Worm (Caenorhabditis elegans): ENCODE results near the gene T04F8.7.

Gene T04F8.7

DNA sequence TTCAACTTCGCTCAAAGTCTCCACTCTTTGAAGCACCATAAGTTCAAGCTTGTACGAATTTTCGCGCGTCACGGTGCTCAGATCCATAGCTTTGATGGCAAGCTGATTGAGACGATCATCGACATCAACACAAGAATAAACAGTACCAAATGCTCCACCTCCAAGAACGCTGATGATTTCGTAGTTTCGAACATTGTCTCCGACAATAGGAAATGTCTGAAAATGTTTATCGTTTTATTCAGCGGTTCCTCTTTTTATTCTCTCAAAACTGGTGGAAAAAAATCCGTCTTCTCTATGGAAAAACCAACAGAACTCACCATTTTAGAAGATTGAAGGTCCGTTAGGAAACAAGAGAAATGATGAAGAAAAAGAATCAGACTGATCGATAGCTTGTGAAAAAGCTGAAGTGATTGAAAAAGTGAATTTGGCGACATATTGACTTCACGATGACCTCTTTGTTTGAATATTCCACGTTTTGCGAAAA, 7.1 kb upstream of the T04F8.7 start, which contains the start of gene C44C10.7:
Gene C44C10.7 (minus strand): TSS at position 434 of the 484 bp plus-strand sequence.
- TF ChIP-seq unc-62 (GFP tag; optimal IDR thresholded peaks at IDR 0.05), result no peak

DNA sequence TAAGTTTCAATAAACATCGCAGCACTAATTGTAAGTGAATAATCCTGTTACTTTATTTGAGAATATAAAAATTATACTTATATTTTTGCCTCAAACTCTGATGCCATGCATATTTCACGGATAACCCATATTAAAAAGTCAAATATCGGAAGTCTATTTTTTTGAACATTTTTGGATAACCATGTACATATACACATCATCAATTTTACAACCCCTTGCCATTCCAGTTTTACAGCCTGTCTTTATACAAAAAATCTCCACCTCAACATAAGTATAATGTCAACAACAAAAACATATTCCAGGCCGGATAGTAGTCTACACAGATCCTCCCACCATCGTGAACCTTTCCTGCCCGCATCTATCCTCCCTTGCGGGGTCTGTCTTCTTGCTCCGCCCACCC, 3.5 kb upstream of the T04F8.7 start, which contains the start of gene hnd-1:
Gene hnd-1 (plus strand): TSS at position 301 of the 400 bp plus-strand sequence.
- TF ChIP-seq unc-62 (GFP tag; optimal IDR thresholded peaks at IDR 0.05), result no peak

DNA sequence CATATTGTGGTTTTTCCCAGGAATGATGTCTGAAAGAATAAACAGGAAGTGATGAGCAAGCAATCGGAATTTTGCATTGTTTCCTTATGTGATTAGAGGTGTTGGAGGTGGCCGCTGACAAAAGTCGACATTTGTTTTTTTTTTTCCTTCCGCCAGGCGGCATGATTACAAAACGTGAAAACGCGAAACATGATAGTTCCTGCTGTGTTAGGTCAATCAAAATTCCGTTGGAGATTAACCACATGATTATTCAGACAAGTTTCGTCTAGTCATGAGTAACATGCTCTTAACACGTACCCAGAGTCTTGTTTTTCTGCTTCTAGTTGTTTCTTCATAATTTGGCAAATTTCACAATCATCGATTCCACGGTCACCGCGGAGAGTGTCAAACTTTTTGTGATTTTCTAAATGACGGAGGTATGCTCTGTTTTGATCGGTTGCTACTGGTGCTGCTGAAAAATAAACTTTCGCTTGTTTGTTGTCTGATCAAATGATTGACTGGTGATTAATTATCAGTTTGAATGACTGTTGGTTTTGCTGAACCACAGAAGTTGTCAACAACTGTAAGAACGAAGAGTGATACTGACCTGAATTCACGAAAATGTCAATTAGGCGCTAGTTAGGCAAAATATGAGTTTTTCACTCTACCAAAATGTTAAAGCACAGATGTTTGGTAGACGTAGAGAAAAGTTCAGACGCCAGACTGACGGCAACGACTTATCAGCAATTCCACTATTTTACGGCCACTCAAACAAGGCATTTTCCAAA, 1.4 kb downstream of the T04F8.7 start:
- TF ChIP-seq unc-62 (GFP tag; optimal IDR thresholded peaks at IDR 0.05), result no peak

DNA sequence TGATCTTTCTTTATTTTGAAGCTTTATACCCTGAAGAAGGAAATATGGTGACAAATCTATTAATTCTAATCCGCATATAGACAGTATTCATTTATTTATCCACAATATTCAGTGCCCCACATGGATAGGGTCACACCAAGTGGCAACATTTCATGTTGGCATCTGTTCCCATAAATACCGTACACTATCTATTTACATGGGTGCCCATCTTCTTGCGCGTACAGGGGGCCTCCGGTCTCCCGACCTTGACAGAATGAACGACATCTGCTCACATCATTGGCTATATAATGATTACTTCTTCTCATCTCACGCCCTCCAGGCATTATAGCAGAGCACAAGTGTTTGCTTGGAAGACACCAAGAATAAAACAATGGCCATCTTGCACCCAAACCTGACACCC, 5.2 kb downstream of the T04F8.7 start:
- no peak for TF ChIP-seq unc-62 (GFP tag; optimal IDR thresholded peaks at IDR 0.05)

DNA sequence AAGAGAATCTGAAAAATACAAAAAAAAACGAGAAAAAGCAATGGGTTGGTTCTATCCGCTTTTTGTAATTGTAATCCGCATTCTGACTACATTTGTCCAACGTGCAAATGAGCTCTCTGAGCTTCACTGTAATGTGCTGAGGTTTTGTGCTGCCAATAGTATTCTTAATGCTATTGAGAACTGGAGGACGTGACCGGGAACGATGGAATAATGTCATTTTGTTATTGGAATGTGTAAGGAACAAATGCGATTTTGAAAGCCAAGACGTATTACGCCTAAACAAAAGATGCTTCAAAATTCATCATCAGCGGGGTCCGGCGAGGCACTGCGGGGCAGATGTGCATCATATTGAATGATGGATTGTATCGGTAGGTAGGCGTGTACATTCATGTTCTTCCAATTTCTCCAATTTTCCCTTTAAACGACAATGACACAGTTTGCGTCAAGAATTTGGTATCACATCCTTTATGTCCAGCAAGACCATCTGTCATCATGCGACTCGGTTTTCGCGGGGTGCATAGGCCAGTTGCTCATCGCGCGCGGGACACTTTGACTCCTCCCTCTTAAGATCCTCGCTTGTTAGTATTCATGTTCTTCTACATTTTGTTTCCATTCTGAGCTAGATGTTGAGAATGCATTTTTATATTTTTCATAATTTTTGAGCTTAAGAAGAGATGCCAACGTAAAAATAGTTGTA, 7.6 kb downstream of the T04F8.7 start:
- TF ChIP-seq unc-62 (GFP tag; optimal IDR thresholded peaks at IDR 0.05), result no peak

DNA sequence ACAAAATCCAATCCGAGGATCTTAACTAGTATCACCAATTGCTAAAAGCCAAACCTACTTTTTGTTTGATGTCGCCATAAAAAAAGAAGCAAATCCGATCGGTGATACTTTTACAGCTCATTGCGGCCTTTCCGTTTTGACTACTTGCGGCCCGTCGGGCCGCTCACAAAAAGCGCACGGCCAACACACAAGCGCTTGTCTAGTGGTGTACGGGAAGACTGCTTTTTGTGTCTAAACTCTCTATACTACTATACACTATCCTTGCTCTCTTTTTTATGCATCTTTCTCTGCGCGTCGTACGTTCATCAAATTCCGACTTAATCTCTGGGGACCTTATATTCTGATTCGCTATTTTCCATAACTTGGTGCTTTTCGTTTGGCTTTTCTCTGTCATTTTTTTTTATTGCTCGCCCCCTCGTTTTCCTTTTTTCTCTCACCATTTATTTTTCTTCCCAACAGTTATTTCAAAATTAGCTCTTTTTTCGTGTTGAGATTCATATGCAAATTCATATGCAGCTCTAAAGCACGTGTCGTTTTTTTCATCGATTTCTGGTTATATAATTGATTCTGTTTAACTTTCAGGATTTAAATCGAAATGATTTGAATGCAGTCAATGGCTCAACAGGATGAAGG, 14.1 kb downstream of the T04F8.7 start, which contains the start of gene noca-2:
Gene noca-2 (plus strand): TSS at position 583 of the 633 bp plus-strand sequence.
- no peak for TF ChIP-seq unc-62 (GFP tag; optimal IDR thresholded peaks at IDR 0.05)

DNA sequence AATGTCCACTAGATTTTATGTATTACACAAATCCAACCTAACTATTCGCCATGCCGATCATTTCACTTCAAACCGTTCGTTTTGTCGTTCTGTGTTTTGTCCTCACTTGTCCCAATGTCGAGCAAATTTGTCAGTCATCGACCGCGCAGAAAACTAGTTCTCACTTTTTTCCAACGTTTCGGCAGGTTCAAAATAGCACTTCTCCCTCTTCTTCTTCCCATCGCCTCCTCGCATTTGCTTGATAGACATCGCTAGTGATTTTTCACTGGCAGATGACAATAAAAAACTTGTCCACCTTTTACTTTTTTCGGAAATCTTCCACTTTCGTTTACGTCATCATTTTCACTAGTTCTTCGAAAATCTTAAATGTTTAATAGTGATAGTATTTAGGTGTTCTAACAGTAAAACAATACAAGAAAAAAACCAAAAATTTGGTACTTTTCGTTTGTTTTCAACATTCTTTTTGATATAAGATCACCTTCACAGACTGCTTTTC, 15.2 kb downstream of the T04F8.7 start:
- TF ChIP-seq unc-62 (GFP tag; optimal IDR thresholded peaks at IDR 0.05), result no peak

DNA sequence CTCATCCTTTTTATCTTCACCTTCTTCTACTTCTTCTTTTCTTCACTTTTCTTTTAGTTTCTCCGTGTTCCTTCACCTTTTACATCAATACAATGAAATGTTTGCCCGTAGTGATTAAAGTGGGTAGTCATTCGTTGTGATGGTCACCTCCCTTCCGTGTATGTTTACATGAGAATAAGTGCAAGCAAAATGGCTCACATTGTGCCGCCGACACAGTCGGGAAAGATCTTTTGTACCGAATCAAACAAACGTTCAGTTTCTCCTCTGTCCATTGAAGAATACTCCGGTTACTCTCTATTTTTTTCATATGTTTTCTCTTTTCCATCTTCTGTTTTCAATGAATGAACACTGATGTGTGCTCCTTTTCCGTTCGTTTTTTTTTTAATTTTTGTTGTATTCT, 16.6 kb downstream of the T04F8.7 start:
- no peak for TF ChIP-seq unc-62 (GFP tag; optimal IDR thresholded peaks at IDR 0.05)

DNA sequence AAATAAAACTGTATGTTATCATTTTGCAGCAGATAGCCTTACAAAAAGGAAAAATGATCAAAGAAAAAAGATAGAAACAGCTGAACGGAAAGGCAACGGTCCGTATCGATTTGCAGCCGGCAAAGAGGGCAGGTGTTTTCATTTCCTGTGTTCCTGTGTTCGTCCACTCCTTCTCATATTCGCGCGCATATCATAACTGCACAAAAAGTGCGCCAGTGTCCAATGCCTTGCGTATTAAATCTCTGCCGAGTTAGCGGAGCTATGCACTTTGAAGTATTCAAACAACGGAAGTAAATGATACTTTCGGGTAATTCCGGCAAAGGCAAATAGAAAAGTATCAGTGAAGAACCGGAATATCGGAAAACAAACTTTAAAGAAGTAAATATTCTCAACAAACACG, 18.2 kb downstream of the T04F8.7 start:
- TF ChIP-seq unc-62 (GFP tag; optimal IDR thresholded peaks at IDR 0.05), result no peak

DNA sequence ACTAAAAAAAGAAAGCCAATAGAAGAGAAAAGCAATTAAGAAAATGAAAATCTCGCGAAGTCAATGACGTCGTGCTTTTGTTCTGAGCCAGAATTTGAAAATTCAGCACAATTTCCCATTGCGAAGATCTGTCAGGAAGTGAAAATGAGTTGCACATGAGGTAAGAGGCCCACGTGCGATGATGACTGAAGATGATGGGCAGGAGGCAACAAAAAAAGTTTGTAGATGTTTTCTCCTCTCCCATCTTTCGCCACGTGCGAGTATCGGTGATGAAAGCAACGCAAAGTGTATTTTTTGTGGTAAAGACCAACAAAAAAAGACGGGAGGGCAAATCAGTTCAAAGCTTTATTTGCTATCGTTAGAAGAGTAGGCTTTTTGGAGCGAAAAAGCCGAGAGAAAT, 18.7 kb downstream of the T04F8.7 start:
- no peak for TF ChIP-seq unc-62 (GFP tag; optimal IDR thresholded peaks at IDR 0.05)

DNA sequence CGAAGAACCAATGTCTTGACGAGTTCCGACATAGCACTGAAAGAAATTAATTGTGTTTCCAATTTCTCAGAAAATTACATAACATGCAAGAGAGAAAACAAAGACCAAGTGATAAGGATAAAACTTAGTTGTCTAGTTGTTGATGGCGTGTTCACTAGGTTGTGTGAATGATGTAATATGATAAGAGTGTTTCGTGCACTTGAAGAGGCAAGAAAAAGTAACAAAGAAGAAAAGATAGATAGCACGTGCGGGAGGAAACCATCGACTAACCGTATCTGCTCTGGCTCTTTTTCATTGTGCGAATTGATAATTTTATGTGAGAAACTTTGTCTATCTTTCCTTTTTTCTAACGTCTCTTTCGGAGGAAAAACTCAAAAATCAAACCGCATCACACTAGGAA, 19.2 kb downstream of the T04F8.7 start, which contains the start of gene sfxn-1.5:
Gene sfxn-1.5 (minus strand): TSS at position 36 of the 400 bp plus-strand sequence.
- no peak for TF ChIP-seq unc-62 (GFP tag; optimal IDR thresholded peaks at IDR 0.05)

DNA sequence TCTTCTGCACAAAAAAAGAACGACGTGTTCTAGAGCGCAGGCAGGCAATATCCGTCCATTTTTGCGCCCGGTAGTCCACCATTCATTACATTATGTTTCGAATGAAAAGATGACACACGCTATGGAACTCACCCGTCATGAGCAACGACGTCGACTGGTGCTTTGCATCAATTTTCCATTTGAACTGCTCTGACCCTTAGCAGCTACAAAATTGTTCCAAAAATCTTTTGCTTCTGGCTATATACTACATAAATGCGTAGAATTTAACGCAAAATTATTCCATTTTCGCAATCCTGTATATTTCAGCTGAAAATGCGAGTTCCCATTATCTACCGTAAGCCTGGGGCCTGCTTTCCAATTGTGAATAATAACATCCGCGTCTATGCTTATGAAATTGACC, 22.4 kb downstream of the T04F8.7 start, which contains the start of gene T04F8.3:
Gene T04F8.3 (plus strand): TSS at position 301 of the 400 bp plus-strand sequence.
- no peak for TF ChIP-seq unc-62 (GFP tag; optimal IDR thresholded peaks at IDR 0.05)

DNA sequence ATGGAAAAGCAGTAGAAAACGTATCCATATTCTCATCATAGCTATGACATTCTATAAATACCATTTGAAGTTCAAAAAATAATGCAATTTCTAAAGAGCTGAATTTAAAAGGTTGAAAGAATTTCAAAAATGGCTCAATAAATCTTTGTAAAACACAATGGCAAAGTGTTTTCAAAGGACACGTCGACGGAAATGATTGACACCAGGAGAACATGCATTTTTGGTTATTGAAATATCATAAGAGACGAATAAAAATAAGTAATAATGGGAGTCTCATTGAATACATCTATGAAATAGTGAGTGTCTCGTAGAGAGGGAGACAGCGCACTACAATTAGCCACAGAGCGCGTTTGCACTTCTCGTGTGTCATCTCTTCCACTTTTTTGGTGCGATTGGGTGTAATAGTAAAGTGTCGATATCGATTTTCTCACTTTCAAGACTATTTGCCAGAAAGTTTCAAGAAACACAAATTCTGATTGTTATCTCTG, 24.2 kb downstream of the T04F8.7 start, which contains the start of gene T04F8.2:
Gene T04F8.2 (minus strand): TSS at position 51 of the 488 bp plus-strand sequence.
- TF ChIP-seq unc-62 (GFP tag; optimal IDR thresholded peaks at IDR 0.05), result no peak

DNA sequence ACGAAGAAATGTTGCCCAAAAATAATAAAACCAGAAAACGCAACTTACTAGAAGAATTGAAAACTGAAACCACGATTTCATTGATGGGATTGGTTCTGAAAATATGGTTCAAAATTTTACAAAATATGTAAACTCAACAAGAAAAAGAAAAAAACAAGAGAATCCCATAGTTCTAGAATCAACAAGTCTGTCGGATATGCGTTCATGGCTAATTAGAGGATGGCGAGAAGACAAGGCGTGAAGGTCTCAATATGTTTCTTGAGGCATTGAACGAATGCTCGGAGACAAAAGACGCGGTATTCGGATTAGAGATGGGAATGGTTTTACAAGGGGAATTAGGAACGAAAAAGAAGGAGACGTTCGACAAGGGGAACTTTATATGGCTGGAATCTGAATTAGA, 30.0 kb downstream of the T04F8.7 start, which contains the start of gene cutl-11:
Gene cutl-11 (minus strand): TSS at position 101 of the 400 bp plus-strand sequence.
- TF ChIP-seq unc-62 (GFP tag; optimal IDR thresholded peaks at IDR 0.05), result no peak

DNA sequence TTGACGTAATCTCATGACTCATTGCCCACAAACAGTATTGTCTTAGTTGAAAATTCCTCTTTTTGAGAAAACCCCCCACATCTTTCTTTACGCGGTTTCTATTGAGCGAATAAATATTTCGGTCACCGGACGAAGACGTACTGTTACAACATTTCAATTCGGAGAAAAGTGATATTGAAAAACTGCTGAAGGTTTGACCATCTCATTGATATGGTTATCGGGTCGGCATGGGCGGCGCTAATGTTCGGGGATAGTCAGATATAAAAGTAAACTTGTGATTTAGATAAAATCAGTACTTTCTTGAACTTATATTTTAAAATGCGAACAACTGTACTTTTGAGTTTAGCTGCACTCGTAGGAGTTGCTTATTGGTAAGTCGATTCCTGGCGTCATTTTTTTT, 33.6 kb downstream of the T04F8.7 start, which contains the start of gene T04F8.8:
Gene T04F8.8 (plus strand): TSS at position 301 of the 400 bp plus-strand sequence.
- no peak for TF ChIP-seq unc-62 (GFP tag; optimal IDR thresholded peaks at IDR 0.05)
